Worm (Caenorhabditis elegans): ENCODE data around the gene pat-6.

- TF ChIP-seq aly-2 (tag; optimal IDR thresholded peaks at IDR 0.05): no peak
- TF ChIP-seq unc-62 (GFP tag; optimal IDR thresholded peaks at IDR 0.05): no peak
- TF ChIP-seq dmd-4 (tag; optimal IDR thresholded peaks at IDR 0.05): no peak
These were observed 41.1 kb upstream of the pat-6 start for ce11 chrIV:305101-305500.
